Fruit fly (Drosophila melanogaster) S2 (cell line): ENCODE data around the gene Rab9.

Source experiments
- CG8478 ChIP-seq: fragments of >200 bp; optimal IDR thresholded peaks from 2 replicates; lab custom pipeline; 2018
- CTCF ChIP-seq, 2 experiments: fragments of >200 bp; optimal IDR thresholded peaks; 2 replicates each; lab custom pipeline; 2018

DNA sequence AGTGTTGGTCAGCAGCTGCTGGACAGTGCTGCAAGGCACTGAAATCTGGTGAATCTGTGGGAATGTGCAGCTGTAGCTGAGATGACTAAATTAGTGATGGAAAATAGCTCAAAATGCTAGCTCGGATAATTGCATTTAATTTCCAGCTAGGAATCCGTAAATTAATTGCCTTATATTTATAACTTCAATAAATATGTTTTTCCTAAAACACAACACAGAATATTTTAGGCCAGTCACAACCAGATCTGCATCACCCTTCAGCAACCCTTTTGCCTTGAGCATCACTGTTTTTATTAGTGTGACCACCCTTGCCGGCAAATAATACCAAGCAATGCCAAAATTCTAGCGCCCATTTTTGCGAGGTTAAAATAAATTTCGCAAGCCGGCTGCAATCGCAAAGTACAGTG, 12.4 kb downstream of the Rab9 start, which contains the start of gene Hs2st:
- no peak for TF ChIP-seq CG8478 (lab: Kevin White, UChicago)
- TF ChIP-seq CTCF (optimal IDR thresholded peaks at IDR 0.05; lab: Kevin White, UChicago) = no peak
